Fruit fly (Drosophila melanogaster) whole organism, wandering third instar larva: ENCODE data around the gene nod.

Experiments
- fru ChIP-seq: fragments of 200-800 bp; sonication (Bioruptor generic); optimal IDR thresholded peaks from 3 replicates; lab custom pipeline; 2016; ENCODE audit warnings: missing biosample characterization, mild to moderate bottlenecking, missing genetic modification characterization
- lola ChIP-seq: fragments of >200 bp; optimal IDR thresholded peaks from 2 replicates; lab custom pipeline; 2017; ENCODE audit warnings: missing biosample characterization, missing genetic modification characterization
- psq ChIP-seq: fragments of 200-800 bp; sonication (Bioruptor generic); optimal IDR thresholded peaks from 3 replicates; lab custom pipeline; 2017; ENCODE audit warnings: missing biosample characterization, mild to moderate bottlenecking, missing genetic modification characterization, moderate library complexity
- sv ChIP-seq: fragments of 200-800 bp; sonication (Bioruptor generic); optimal IDR thresholded peaks from 3 replicates; lab custom pipeline; 2016; ENCODE audit warnings: missing biosample characterization, missing genetic modification characterization

DNA sequence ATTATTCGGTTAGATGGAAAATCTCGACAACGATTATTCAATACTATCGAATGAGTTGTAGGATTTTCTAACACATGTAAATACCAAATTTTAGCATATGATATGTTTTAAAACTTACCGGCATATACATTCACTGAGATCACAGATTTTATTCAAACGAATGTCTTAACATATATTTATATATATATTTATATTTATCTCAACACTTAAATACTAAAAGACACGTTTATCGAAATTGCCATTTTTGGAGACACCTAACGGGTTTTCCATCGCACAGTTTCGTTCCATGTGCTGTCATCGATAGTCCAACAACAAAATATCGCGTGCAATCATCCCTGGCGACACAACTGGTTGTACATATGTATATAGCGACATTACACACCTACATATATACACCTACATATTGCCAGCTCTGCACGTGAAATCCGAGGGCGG is 31.1 kb downstream of the nod start, which contains the start of the genes CG2247 and CG1703:
- no peak for TF ChIP-seq psq (GFP tag; lab: Kevin White, UChicago)
- TF ChIP-seq fru (GFP tag; lab: Kevin White, UChicago) = no peak
- TF ChIP-seq lola (GFP tag; lab: Kevin White, UChicago) = no peak
- no peak for TF ChIP-seq sv (GFP tag; lab: Kevin White, UChicago)
